Fruit fly (Drosophila melanogaster) whole organism, embryonic: ENCODE results near the gene salr.
A peak's percentile ranks its signal among the peaks of the same experiment; 100 is the strongest.

Experiments used
- Ada2b ChIP-seq: fragments of 200-800 bp; sonication (Bioruptor generic); IDR thresholded peaks from 2 replicates; pipeline ENCODE4 v1.3.6; 2022; ENCODE audit warnings: missing biosample characterization, missing genetic modification characterization
- Adf1 ChIP-seq: fragments of 200-800 bp; sonication (Bioruptor generic); IDR thresholded peaks from 2 replicates; pipeline ENCODE4 v1.3.6; 2022; ENCODE audit warnings: missing biosample characterization, missing genetic modification characterization
- Awh ChIP-seq: fragments of 200-800 bp; sonication (Bioruptor generic); IDR thresholded peaks from 2 replicates; pipeline ENCODE4, ENCODE4 v1.3.6; 2022; ENCODE audit warnings: missing biosample characterization, missing genetic modification characterization
- Blimp-1 ChIP-seq: fragments of 200-800 bp; sonication (Bioruptor generic); optimal IDR thresholded peaks from 3 replicates; lab custom pipeline; 2018; ENCODE audit warnings: missing biosample characterization, missing genetic modification characterization, mild to moderate bottlenecking, moderate library complexity, missing genetic modification reagents
- CG14667 ChIP-seq: fragments of 200-800 bp; sonication (Bioruptor generic); IDR thresholded peaks from 2 replicates; pipeline ENCODE4 v1.3.6; 2022; ENCODE audit warnings: missing biosample characterization, missing genetic modification characterization
- CG14860 ChIP-seq: fragments of 200-800 bp; sonication (Bioruptor generic); IDR thresholded peaks from 3 replicates; pipeline ENCODE4 v1.3.6; 2022; ENCODE audit warnings: missing biosample characterization, missing genetic modification characterization; ENCODE audit not compliant: partially characterized antibody
- CG17829 ChIP-seq: fragments of 200-800 bp; optimal IDR thresholded peaks from 2 replicates; lab custom pipeline; 2019; ENCODE audit warnings: missing biosample characterization, mild to moderate bottlenecking, missing genetic modification characterization, moderate library complexity
- CG2199 ChIP-seq: fragments of 200-800 bp; sonication (Bioruptor generic); IDR thresholded peaks from 3 replicates; pipeline ENCODE4 v1.3.6; 2022; ENCODE audit warnings: missing biosample characterization, missing genetic modification characterization
- CG2202 ChIP-seq: fragments of 200-800 bp; sonication (Bioruptor generic); optimal IDR thresholded peaks from 2 replicates; lab custom pipeline; 2018; ENCODE audit warnings: missing biosample characterization, mild to moderate bottlenecking, missing genetic modification characterization
- CG30431 ChIP-seq: fragments of 200-800 bp; sonication (Bioruptor generic); optimal IDR thresholded peaks from 2 replicates; lab custom pipeline; 2017; ENCODE audit warnings: missing biosample characterization, missing genetic modification characterization
- CG4360 ChIP-seq: fragments of 200-800 bp; sonication (Bioruptor generic); IDR thresholded peaks from 2 replicates; pipeline ENCODE4 v1.3.6; 2022; ENCODE audit warnings: missing biosample characterization, missing genetic modification characterization
- CG5245 ChIP-seq: fragments of 200-800 bp; sonication (Bioruptor generic); optimal IDR thresholded peaks from 3 replicates; lab custom pipeline; 2016; ENCODE audit warnings: missing biosample characterization, missing genetic modification characterization
- CG8359 ChIP-seq: fragments of 200-800 bp; sonication (Bioruptor generic); optimal IDR thresholded peaks from 2 replicates; lab custom pipeline; 2017; ENCODE audit warnings: missing biosample characterization, mild to moderate bottlenecking, missing genetic modification characterization, borderline replicate concordance
- CG8924 ChIP-seq: fragments of 200-800 bp; optimal IDR thresholded peaks from 3 replicates; lab custom pipeline; 2019; ENCODE audit warnings: missing biosample characterization, mild to moderate bottlenecking, missing genetic modification characterization, moderate library complexity
- CG9215 ChIP-seq: fragments of 200-800 bp; sonication (Bioruptor generic); IDR thresholded peaks from 2 replicates; pipeline ENCODE4 v1.3.6; 2022; ENCODE audit warnings: missing biosample characterization, missing genetic modification characterization
- CG9932 ChIP-seq: fragments of 200-800 bp; sonication (Bioruptor generic); IDR thresholded peaks from 2 replicates; pipeline ENCODE4 v1.3.6; 2022; ENCODE audit warnings: missing biosample characterization, missing genetic modification characterization
- Deaf1 ChIP-seq: fragments of 200-800 bp; optimal IDR thresholded peaks from 3 replicates; lab custom pipeline; 2019; ENCODE audit warnings: missing biosample characterization, mild to moderate bottlenecking, missing genetic modification characterization, moderate library complexity
- Ets65A ChIP-seq: fragments of 200-800 bp; sonication (Bioruptor generic); peaks from one replicate; lab custom pipeline; 2016; ENCODE audit warnings: missing biosample characterization, missing genetic modification characterization
- Hr78 ChIP-seq, 2 experiments: fragments of 200-800 bp in 1 of 2; fragments of >200 bp in 1 of 2; sonication (Bioruptor generic) in 1 of 2; optimal IDR thresholded peaks; 2 replicates each; lab custom pipeline; 2017 to 2019; ENCODE audit warnings: missing biosample characterization in 2 of 2, missing genetic modification characterization in 2 of 2, mild to moderate bottlenecking in 1 of 2, moderate library complexity in 1 of 2
- Kr ChIP-seq: fragments of 200-800 bp; sonication (Bioruptor generic); optimal IDR thresholded peaks from 2 replicates; lab custom pipeline; 2017; ENCODE audit warnings: missing biosample characterization, mild to moderate bottlenecking, missing genetic modification characterization
- Nf-YB ChIP-seq: fragments of 200-800 bp; sonication (Bioruptor generic); optimal IDR thresholded peaks from 3 replicates; lab custom pipeline; 2019; ENCODE audit warnings: missing biosample characterization, mild to moderate bottlenecking, missing genetic modification characterization, moderate library complexity
- Nf-YC ChIP-seq: fragments of 200-800 bp; optimal IDR thresholded peaks from 3 replicates; lab custom pipeline; 2019; ENCODE audit warnings: missing biosample characterization, mild to moderate bottlenecking, missing genetic modification characterization, moderate library complexity
- Oaz ChIP-seq: fragments of 200-800 bp; sonication (Bioruptor generic); IDR thresholded peaks from 2 replicates; pipeline ENCODE4 v1.3.6; 2022; ENCODE audit warnings: missing biosample characterization, missing genetic modification characterization
- Opbp ChIP-seq: fragments of 200-800 bp; sonication (Bioruptor generic); IDR thresholded peaks from 3 replicates; pipeline ENCODE4 v1.3.6; 2022; ENCODE audit warnings: missing biosample characterization, missing genetic modification characterization; ENCODE audit not compliant: partially characterized antibody
- Sry-δ ChIP-seq: fragments of 200-800 bp; sonication (Bioruptor generic); optimal IDR thresholded peaks from 2 replicates; lab custom pipeline; 2016; ENCODE audit warnings: missing biosample characterization, missing genetic modification characterization
- Stat92E ChIP-seq, 3 experiments: fragments of >200 bp in 2 of 3; fragments of 200-800 bp in 1 of 3; sonication (Bioruptor generic) in 1 of 3; optimal IDR thresholded peaks; 2 replicates each; lab custom pipeline; 2017 to 2019; ENCODE audit warnings: missing biosample characterization in 3 of 3, missing genetic modification characterization in 3 of 3, mild to moderate bottlenecking in 1 of 3, moderate library complexity in 1 of 3
- YL-1 ChIP-seq: fragments of 200-800 bp; sonication (Bioruptor generic); optimal IDR thresholded peaks from 3 replicates; lab custom pipeline; 2017; ENCODE audit warnings: missing biosample characterization, mild to moderate bottlenecking, missing genetic modification characterization
- abd-A ChIP-seq: fragments of 200-800 bp; sonication (Bioruptor generic); optimal IDR thresholded peaks from 3 replicates; lab custom pipeline; 2019; ENCODE audit warnings: missing biosample characterization, mild to moderate bottlenecking, missing genetic modification characterization, moderate library complexity
- br ChIP-seq: fragments of >200 bp; optimal IDR thresholded peaks from 2 replicates; lab custom pipeline; 2017
- btn ChIP-seq: fragments of 200-800 bp; sonication (Bioruptor generic); optimal IDR thresholded peaks from 2 replicates; lab custom pipeline; 2016; ENCODE audit warnings: missing biosample characterization, missing genetic modification characterization
- caup ChIP-seq: fragments of 200-800 bp; sonication (Bioruptor generic); optimal IDR thresholded peaks from 3 replicates; lab custom pipeline; 2017; ENCODE audit warnings: missing biosample characterization, mild to moderate bottlenecking, missing genetic modification characterization, moderate library complexity; ENCODE audit not compliant: severe bottlenecking
- chm ChIP-seq: fragments of 200-800 bp; sonication (Bioruptor generic); IDR thresholded peaks from 2 replicates; pipeline ENCODE4 v1.3.6; 2022; ENCODE audit warnings: missing biosample characterization, missing genetic modification characterization
- crol ChIP-seq: fragments of 200-800 bp; sonication (Bioruptor generic); IDR thresholded peaks from 2 replicates; pipeline ENCODE4 v1.3.6; 2022; ENCODE audit warnings: missing biosample characterization, missing genetic modification characterization
- dmrt11E ChIP-seq: fragments of 200-800 bp; sonication (Bioruptor generic); optimal IDR thresholded peaks from 3 replicates; lab custom pipeline; 2018; ENCODE audit warnings: missing biosample characterization, mild to moderate bottlenecking, missing genetic modification characterization, moderate library complexity
- en ChIP-seq: fragments of 200-800 bp; sonication (Bioruptor generic); optimal IDR thresholded peaks from 2 replicates; lab custom pipeline; 2016; ENCODE audit warnings: missing biosample characterization, missing genetic modification characterization
- gcm ChIP-seq: fragments of 200-800 bp; sonication (Bioruptor generic); optimal IDR thresholded peaks from 2 replicates; lab custom pipeline; 2019; ENCODE audit warnings: missing biosample characterization, mild to moderate bottlenecking, missing genetic modification characterization, moderate library complexity
- gcm2 ChIP-seq: fragments of 200-800 bp; sonication (Bioruptor generic); optimal IDR thresholded peaks from 2 replicates; lab custom pipeline; 2016; ENCODE audit warnings: missing biosample characterization, missing genetic modification characterization
- gsb-n ChIP-seq: fragments of 200-800 bp; sonication (Bioruptor generic); optimal IDR thresholded peaks from 3 replicates; lab custom pipeline; 2018; ENCODE audit warnings: missing biosample characterization, mild to moderate bottlenecking, missing genetic modification characterization
- repo ChIP-seq: fragments of 200-800 bp; sonication (Bioruptor generic); optimal IDR thresholded peaks from 2 replicates; lab custom pipeline; 2016; ENCODE audit warnings: missing biosample characterization, missing genetic modification characterization
- salm ChIP-seq: fragments of 200-800 bp; sonication (Bioruptor generic); optimal IDR thresholded peaks from 2 replicates; lab custom pipeline; 2018; ENCODE audit warnings: missing biosample characterization, mild to moderate bottlenecking, missing genetic modification characterization
- sd ChIP-seq: fragments of 200-800 bp; sonication (Bioruptor generic); optimal IDR thresholded peaks from 3 replicates; lab custom pipeline; 2018; ENCODE audit warnings: missing biosample characterization, mild to moderate bottlenecking, missing genetic modification characterization, moderate library complexity
- slbo ChIP-seq: fragments of 200-800 bp; sonication (Bioruptor generic); IDR thresholded peaks from 2 replicates; pipeline ENCODE4 v1.3.6; 2022; ENCODE audit warnings: missing biosample characterization, missing genetic modification characterization
- sqz ChIP-seq: fragments of 200-800 bp; sonication (Bioruptor generic); optimal IDR thresholded peaks from 3 replicates; lab custom pipeline; 2018; ENCODE audit warnings: missing biosample characterization, mild to moderate bottlenecking, missing genetic modification characterization
- stwl ChIP-seq: fragments of 200-800 bp; sonication (Bioruptor generic); optimal IDR thresholded peaks from 3 replicates; lab custom pipeline; 2018; ENCODE audit warnings: missing biosample characterization, mild to moderate bottlenecking, missing genetic modification characterization, moderate library complexity
- toy ChIP-seq: fragments of 200-800 bp; sonication (Bioruptor generic); IDR thresholded peaks from 2 replicates; pipeline ENCODE4 v1.3.6; 2022; ENCODE audit warnings: missing biosample characterization, missing genetic modification characterization
- twi ChIP-seq: fragments of 200-800 bp; optimal IDR thresholded peaks from 2 replicates; lab custom pipeline; 2019; ENCODE audit warnings: missing biosample characterization, mild to moderate bottlenecking, missing genetic modification characterization, moderate library complexity
- vvl ChIP-seq: fragments of 200-800 bp; sonication (Bioruptor generic); IDR thresholded peaks from 2 replicates; pipeline ENCODE4 v1.3.6; 2022; ENCODE audit warnings: missing biosample characterization, missing genetic modification characterization

The salr gene

dm6 chr2L:11345069-11345468 lies 13.6 kb upstream of the salr start:
- TF ChIP-seq br (lab: Kevin White, UChicago) (no peak), Kr (GFP tag; lab: Kevin White, UChicago) (peak; percentile 30), Opbp (GFP tag; lab: Robert Waterston, UW) (no peak), Nf-YC (tag; lab: Kevin White, UChicago) (peak; percentile 18), abd-A (tag; lab: Kevin White, UChicago) (no peak), CG17829 (tag; lab: Kevin White, UChicago) (no peak), Blimp-1 (no peak), Deaf1 (tag; lab: Kevin White, UChicago) (no peak), stwl (tag; lab: Kevin White, UChicago) (no peak), Sry-δ (GFP tag; lab: Kevin White, UChicago) (no peak), CG14667 (GFP tag; lab: Robert Waterston, UW) (no peak), YL-1 (GFP tag; lab: Kevin White, UChicago) (no peak), Ets65A (peak; percentile 57), twi (tag; lab: Kevin White, UChicago) (peak; percentile 53), gsb-n (peak; percentile 35), Awh (GFP tag; lab: Robert Waterston, UW) (peak; percentile 58; the same call in 1 of the 2 replicates), CG8359 (GFP tag; lab: Kevin White, UChicago) (no peak), btn (GFP tag; lab: Kevin White, UChicago) (no peak), toy (GFP tag; lab: Robert Waterston, UW) (no peak), CG14860 (GFP tag; lab: Robert Waterston, UW) (no peak), Nf-YB (GFP tag; lab: Kevin White, UChicago) (peak; percentile 69), CG9932 (GFP tag; lab: Robert Waterston, UW) (no peak), salm (tag; lab: Kevin White, UChicago) (peak; percentile 11), caup (GFP tag; lab: Kevin White, UChicago) (no peak), Hr78 (GFP tag; optimal IDR thresholded peaks at IDR 0.05; lab: Kevin White, UChicago) (peak in 1 of 2 experiments; percentile 18)

- TF ChIP-seq crol (GFP tag; lab: Robert Waterston, UW) (0 out of 2 replicates have a peak, but pooled peaks have one; percentile 11), sd (tag; lab: Kevin White, UChicago) (peak; percentile 30), CG2199 (GFP tag; lab: Robert Waterston, UW) (0 out of 3 replicates have a peak, but pooled peaks have one; percentile 18), CG4360 (GFP tag; lab: Robert Waterston, UW) (peak; percentile 51; the same call in 1 of the 2 replicates), Hr78 (GFP tag; optimal IDR thresholded peaks at IDR 0.05; lab: Kevin White, UChicago) (peak in 1 of 2 experiments; percentile 91), dmrt11E (tag; lab: Kevin White, UChicago) (peak; percentile 57), Adf1 (no peak), CG30431 (GFP tag; lab: Kevin White, UChicago) (no peak), twi (tag; lab: Kevin White, UChicago) (peak; percentile 27), CG8924 (tag; lab: Kevin White, UChicago) (peak; percentile 4)
Observed at dm6 chr2L:11347052-11347758, 11.5 kb upstream of the salr start.

dm6 chr2L:11356918-11357317 lies 1.8 kb upstream of the salr start:
- TF ChIP-seq Blimp-1, result peak; percentile 9
- TF ChIP-seq gcm (GFP tag; lab: Kevin White, UChicago), result no peak
- peak in 1 of 3 experiments; percentile 26 for TF ChIP-seq Stat92E (GFP tag; optimal IDR thresholded peaks at IDR 0.05; lab: Kevin White, UChicago)
- no peak for TF ChIP-seq gcm2
- TF ChIP-seq CG5245, result no peak
- TF ChIP-seq CG2202 (tag; lab: Kevin White, UChicago), result no peak
- TF ChIP-seq Ada2b, result no peak
- TF ChIP-seq chm (GFP tag; lab: Robert Waterston, UW), result no peak
- no peak for TF ChIP-seq en (GFP tag; lab: Kevin White, UChicago)
- peak; percentile 86; the same call in 1 of the 2 replicates for TF ChIP-seq vvl (GFP tag; lab: Robert Waterston, UW)
- TF ChIP-seq Oaz (GFP tag; lab: Robert Waterston, UW), result no peak
- TF ChIP-seq sqz (GFP tag; lab: Kevin White, UChicago), result peak; percentile 34
- TF ChIP-seq repo (GFP tag; lab: Kevin White, UChicago), result no peak
- TF ChIP-seq abd-A (tag; lab: Kevin White, UChicago), result peak; percentile 87
- TF ChIP-seq slbo (GFP tag; lab: Robert Waterston, UW), result no peak
- no peak for TF ChIP-seq CG9215 (GFP tag; lab: Robert Waterston, UW)
